Fruit fly (Drosophila melanogaster): Measurements from ENCODE around the gene Idgf2.

The Idgf2 gene

dm6 chr2L:16495193-16495780, 48.2 kb downstream of the Idgf2 start:
- TF ChIP-seq Hr78 (GFP tag; optimal IDR thresholded peaks at IDR 0.05) = no peak
- TF ChIP-seq OdsH (GFP tag; optimal IDR thresholded peaks at IDR 0.05) = peak; percentile 89
- TF ChIP-seq ey (GFP tag; optimal IDR thresholded peaks at IDR 0.05) = peak; percentile 87
- peak; percentile 77 for TF ChIP-seq tai (GFP tag; optimal IDR thresholded peaks at IDR 0.05)
- TF ChIP-seq rgr (GFP tag; optimal IDR thresholded peaks at IDR 0.05) = peak; percentile 93
- TF ChIP-seq Hnf4 (GFP tag; optimal IDR thresholded peaks at IDR 0.05) = peak; percentile 87
- no peak for TF ChIP-seq Rel (GFP tag; optimal IDR thresholded peaks at IDR 0.05)
- peak; percentile 68 for TF ChIP-seq Rel (tag; optimal IDR thresholded peaks at IDR 0.05)
- TF ChIP-seq br (GFP tag; optimal IDR thresholded peaks at IDR 0.05) = peak; percentile 85
- TF ChIP-seq Abd-B (GFP tag; optimal IDR thresholded peaks at IDR 0.05) = no peak
- TF ChIP-seq foxo (GFP tag; optimal IDR thresholded peaks at IDR 0.05) = peak in 1 of 2 experiments; percentile 29
- TF ChIP-seq h (GFP tag; optimal IDR thresholded peaks at IDR 0.05) = no peak
- TF ChIP-seq sage (GFP tag; optimal IDR thresholded peaks at IDR 0.05) = no peak
- peak; percentile 60 for TF ChIP-seq dsf (GFP tag; optimal IDR thresholded peaks at IDR 0.05; ENCODE audit: borderline replicate concordance)
- TF ChIP-seq psq (GFP tag; optimal IDR thresholded peaks at IDR 0.05) = peak; percentile 57
- TF ChIP-seq Jra (GFP tag; optimal IDR thresholded peaks at IDR 0.05) = peak; percentile 79
- TF ChIP-seq GATAd (GFP tag; optimal IDR thresholded peaks at IDR 0.05) = no peak
- TF ChIP-seq dmrt93B (GFP tag; optimal IDR thresholded peaks at IDR 0.05) = no peak
- peak; percentile 37 for TF ChIP-seq Myc (optimal IDR thresholded peaks at IDR 0.05)
- no peak for TF ChIP-seq CG9705 (GFP tag; optimal IDR thresholded peaks at IDR 0.05)
- TF ChIP-seq sv (GFP tag; optimal IDR thresholded peaks at IDR 0.05) = peak; percentile 77
- peak; percentile 77 for TF ChIP-seq fru (GFP tag; optimal IDR thresholded peaks at IDR 0.05)
- no peak for TF ChIP-seq N (GFP tag; optimal IDR thresholded peaks at IDR 0.05)

dm6 chr2L:16497196-16497595, 50.1 kb downstream of the Idgf2 start:
- no peak for TF ChIP-seq lola (GFP tag; optimal IDR thresholded peaks at IDR 0.05)
- TF ChIP-seq h (GFP tag; optimal IDR thresholded peaks at IDR 0.05) = no peak
- no peak for TF ChIP-seq sage (GFP tag; optimal IDR thresholded peaks at IDR 0.05)
- TF ChIP-seq Sp1 (GFP tag; optimal IDR thresholded peaks at IDR 0.05) = no peak
- TF ChIP-seq OdsH (GFP tag; optimal IDR thresholded peaks at IDR 0.05) = no peak
- TF ChIP-seq HLH106 (tag; optimal IDR thresholded peaks at IDR 0.05) = no peak
- TF ChIP-seq sv (GFP tag; optimal IDR thresholded peaks at IDR 0.05) = no peak
- TF ChIP-seq Dfd (GFP tag; optimal IDR thresholded peaks at IDR 0.05) = peak; percentile 22

dm6 chr2L:16498100-16498499, 51.0 kb downstream of the Idgf2 start:
- peak; percentile 47 for TF ChIP-seq rgr (GFP tag; optimal IDR thresholded peaks at IDR 0.05)
- TF ChIP-seq br (GFP tag; optimal IDR thresholded peaks at IDR 0.05) = peak; percentile 39
- peak; percentile 32 for TF ChIP-seq fru (GFP tag; optimal IDR thresholded peaks at IDR 0.05)
- no peak for TF ChIP-seq Hr83 (GFP tag; optimal IDR thresholded peaks at IDR 0.05; ENCODE audit: poor library complexity, severe bottlenecking)
- peak; percentile 47 for TF ChIP-seq OdsH (GFP tag; optimal IDR thresholded peaks at IDR 0.05)
- TF ChIP-seq lola (GFP tag; optimal IDR thresholded peaks at IDR 0.05) = no peak
- TF ChIP-seq Hnf4 (GFP tag; optimal IDR thresholded peaks at IDR 0.05) = peak; percentile 45
- no peak for TF ChIP-seq brk (GFP tag; optimal IDR thresholded peaks at IDR 0.05)
- TF ChIP-seq psq (GFP tag; optimal IDR thresholded peaks at IDR 0.05) = peak; percentile 21
- TF ChIP-seq foxo (GFP tag; optimal IDR thresholded peaks at IDR 0.05) = peak in 1 of 2 experiments; percentile 39
- TF ChIP-seq ey (GFP tag; optimal IDR thresholded peaks at IDR 0.05) = peak; percentile 49
- no peak for TF ChIP-seq CrebA (GFP tag; optimal IDR thresholded peaks at IDR 0.05; ENCODE audit: borderline replicate concordance)
- peak; percentile 48 for TF ChIP-seq h (GFP tag; optimal IDR thresholded peaks at IDR 0.05)
- TF ChIP-seq HLH106 (tag; optimal IDR thresholded peaks at IDR 0.05) = peak; percentile 7
- no peak for TF ChIP-seq dsf (GFP tag; optimal IDR thresholded peaks at IDR 0.05; ENCODE audit: borderline replicate concordance)

DNA sequence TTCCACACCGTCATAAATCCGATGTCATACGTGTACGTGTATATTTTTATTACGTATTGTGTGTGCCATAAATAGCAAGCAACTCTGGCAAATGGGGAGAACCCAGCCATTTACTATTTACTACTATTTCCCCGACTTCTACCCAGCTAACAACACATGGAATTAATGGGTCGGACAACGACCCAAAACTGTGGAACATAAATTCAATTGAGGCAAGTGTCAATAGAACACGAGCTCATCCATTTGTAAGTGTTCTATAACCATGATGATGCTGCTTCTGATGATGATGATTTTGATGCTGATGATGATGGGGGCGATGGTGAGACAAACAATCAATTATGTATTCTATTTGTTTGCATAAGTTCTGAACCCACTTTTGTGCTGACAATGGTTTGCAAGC, 52.4 kb downstream of the Idgf2 start:
- TF ChIP-seq Jra (GFP tag; optimal IDR thresholded peaks at IDR 0.05) = no peak
- no peak for TF ChIP-seq N (GFP tag; optimal IDR thresholded peaks at IDR 0.05)
- TF ChIP-seq br (GFP tag; optimal IDR thresholded peaks at IDR 0.05) = no peak
- no peak for TF ChIP-seq sv (GFP tag; optimal IDR thresholded peaks at IDR 0.05)

All from whole organism, wandering third instar larva.